Fruit fly (Drosophila melanogaster) whole organism, embryonic: ENCODE data around the gene Cyp310a1.

Experiments
- Ada2b ChIP-seq: fragments of 200-800 bp; sonication (Bioruptor generic); IDR thresholded peaks from 2 replicates; pipeline ENCODE4 v1.3.6; 2022; ENCODE audit warnings: missing biosample characterization, missing genetic modification characterization
- Aef1 ChIP-seq: fragments of 200-800 bp; sonication (Bioruptor generic); IDR thresholded peaks from 3 replicates; pipeline ENCODE4 v1.3.6; 2022; ENCODE audit warnings: missing biosample characterization, missing genetic modification characterization
- Bteb2 ChIP-seq: fragments of 200-800 bp; sonication (Bioruptor generic); optimal IDR thresholded peaks from 2 replicates; lab custom pipeline; 2016; ENCODE audit warnings: missing biosample characterization, missing genetic modification characterization
- CG10209 ChIP-seq: fragments of 200-800 bp; sonication (Bioruptor generic); optimal IDR thresholded peaks from 3 replicates; lab custom pipeline; 2017; ENCODE audit warnings: missing biosample characterization, mild to moderate bottlenecking, missing genetic modification characterization, missing genetic modification reagents
- CG10979 ChIP-seq: fragments of 200-800 bp; sonication (Bioruptor generic); optimal IDR thresholded peaks from 2 replicates; lab custom pipeline; 2018; ENCODE audit warnings: missing biosample characterization, mild to moderate bottlenecking, missing genetic modification characterization, moderate library complexity
- CG11247 ChIP-seq: fragments of 200-800 bp; sonication (Bioruptor generic); IDR thresholded peaks from 2 replicates; pipeline ENCODE4 v1.3.6; 2022; ENCODE audit warnings: missing biosample characterization, missing genetic modification characterization
- CG1233 ChIP-seq: fragments of 200-800 bp; sonication (Bioruptor generic); optimal IDR thresholded peaks from 4 replicates; lab custom pipeline; 2018; ENCODE audit warnings: missing biosample characterization, mild to moderate bottlenecking, missing genetic modification characterization
- CG12391 ChIP-seq: fragments of 200-800 bp; sonication (Bioruptor generic); optimal IDR thresholded peaks from 3 replicates; lab custom pipeline; 2018; ENCODE audit warnings: missing biosample characterization, mild to moderate bottlenecking, missing genetic modification characterization, moderate library complexity
- CG14050 ChIP-seq: fragments of 200-800 bp; sonication (Bioruptor generic); IDR thresholded peaks from 3 replicates; pipeline ENCODE4 v1.3.6; 2022; ENCODE audit warnings: missing biosample characterization, missing genetic modification characterization
- CG14667 ChIP-seq: fragments of 200-800 bp; sonication (Bioruptor generic); IDR thresholded peaks from 2 replicates; pipeline ENCODE4 v1.3.6; 2022; ENCODE audit warnings: missing biosample characterization, missing genetic modification characterization
- CG14710 ChIP-seq: fragments of 200-800 bp; sonication (Bioruptor generic); optimal IDR thresholded peaks from 3 replicates; lab custom pipeline; 2019; ENCODE audit warnings: missing biosample characterization, mild to moderate bottlenecking, missing genetic modification characterization, moderate library complexity
- CG16779 ChIP-seq: fragments of 200-800 bp; sonication (Bioruptor generic); IDR thresholded peaks from 2 replicates; pipeline ENCODE4 v1.3.6; 2022; ENCODE audit warnings: missing biosample characterization, missing genetic modification characterization
- CG17568 ChIP-seq: fragments of 200-800 bp; sonication (Bioruptor generic); optimal IDR thresholded peaks from 2 replicates; lab custom pipeline; 2018; ENCODE audit warnings: missing biosample characterization, mild to moderate bottlenecking, missing genetic modification characterization, moderate library complexity
- CG17829 ChIP-seq: fragments of 200-800 bp; optimal IDR thresholded peaks from 2 replicates; lab custom pipeline; 2019; ENCODE audit warnings: missing biosample characterization, mild to moderate bottlenecking, missing genetic modification characterization, moderate library complexity
- CG2129 ChIP-seq: fragments of 200-800 bp; sonication (Bioruptor generic); IDR thresholded peaks from 2 replicates; pipeline ENCODE4 v1.3.6; 2022; ENCODE audit warnings: missing biosample characterization, missing genetic modification characterization; ENCODE audit not compliant: partially characterized antibody
- CG2199 ChIP-seq: fragments of 200-800 bp; sonication (Bioruptor generic); IDR thresholded peaks from 3 replicates; pipeline ENCODE4 v1.3.6; 2022; ENCODE audit warnings: missing biosample characterization, missing genetic modification characterization
- CG2712 ChIP-seq: fragments of 200-800 bp; optimal IDR thresholded peaks from 3 replicates; lab custom pipeline; 2019; ENCODE audit warnings: missing biosample characterization, mild to moderate bottlenecking, missing genetic modification characterization, moderate library complexity
- CG2875 ChIP-seq: fragments of 200-800 bp; sonication (Bioruptor generic); optimal IDR thresholded peaks from 2 replicates; lab custom pipeline; 2017; ENCODE audit warnings: missing biosample characterization, mild to moderate bottlenecking, missing genetic modification characterization, missing genetic modification reagents
- CG34422 ChIP-seq: fragments of 200-800 bp; sonication (Bioruptor generic); IDR thresholded peaks from 3 replicates; pipeline ENCODE4 v1.3.6; 2022; ENCODE audit warnings: missing biosample characterization, missing genetic modification characterization
- CG42726 ChIP-seq: fragments of 200-800 bp; sonication (Bioruptor generic); IDR thresholded peaks from 2 replicates; pipeline ENCODE4 v1.3.6; 2022; ENCODE audit warnings: missing biosample characterization, missing genetic modification characterization; ENCODE audit not compliant: partially characterized antibody
- CG6689 ChIP-seq: fragments of 200-800 bp; sonication (Bioruptor generic); IDR thresholded peaks from 2 replicates; pipeline ENCODE4 v1.3.6; 2022; ENCODE audit warnings: missing biosample characterization, missing genetic modification characterization
- CG6854 ChIP-seq: fragments of 200-800 bp; sonication (Bioruptor generic); optimal IDR thresholded peaks from 3 replicates; lab custom pipeline; 2017; ENCODE audit warnings: missing biosample characterization, mild to moderate bottlenecking, missing genetic modification characterization
- CG8765 ChIP-seq: fragments of 200-800 bp; sonication (Bioruptor generic); IDR thresholded peaks from 2 replicates; pipeline ENCODE4 v1.3.6; 2022; ENCODE audit warnings: missing biosample characterization, missing genetic modification characterization
- CG8944 ChIP-seq: fragments of 200-800 bp; sonication (Bioruptor generic); optimal IDR thresholded peaks from 3 replicates; lab custom pipeline; 2016; ENCODE audit warnings: missing biosample characterization, missing genetic modification characterization
- CG9727 ChIP-seq: fragments of 200-800 bp; sonication (Bioruptor generic); optimal IDR thresholded peaks from 3 replicates; lab custom pipeline; 2017; ENCODE audit warnings: missing biosample characterization, mild to moderate bottlenecking, missing genetic modification characterization
- Dbx ChIP-seq: fragments of 200-800 bp; sonication (Bioruptor generic); IDR thresholded peaks from 3 replicates; pipeline ENCODE4 v1.3.6; 2022; ENCODE audit warnings: missing biosample characterization, missing genetic modification characterization
- Doc2 ChIP-seq: fragments of 200-800 bp; sonication (Bioruptor generic); IDR thresholded peaks from 2 replicates; pipeline ENCODE4 v1.3.6; 2022; ENCODE audit warnings: missing biosample characterization, missing genetic modification characterization
- Elba2 ChIP-seq: fragments of 200-800 bp; sonication (Bioruptor generic); optimal IDR thresholded peaks from 3 replicates; lab custom pipeline; 2016; ENCODE audit warnings: missing biosample characterization, missing genetic modification characterization
- Lpt ChIP-seq: fragments of >200 bp; optimal IDR thresholded peaks from 2 replicates; lab custom pipeline; 2018; ENCODE audit warnings: missing biosample characterization, missing genetic modification characterization
- Med ChIP-seq: fragments of 200-800 bp; sonication (Bioruptor generic); peaks from one replicate; lab custom pipeline; 2016; ENCODE audit warnings: missing biosample characterization, missing genetic modification characterization, mild to moderate bottlenecking, inconsistent platforms, moderate library complexity
- NC2β ChIP-seq: fragments of 200-800 bp; sonication (Bioruptor generic); optimal IDR thresholded peaks from 2 replicates; lab custom pipeline; 2016; ENCODE audit warnings: missing biosample characterization, missing genetic modification characterization
- Ptx1 ChIP-seq: fragments of 200-800 bp; sonication (Bioruptor generic); IDR thresholded peaks from 2 replicates; pipeline ENCODE4 v1.3.6; 2022; ENCODE audit warnings: missing biosample characterization, missing genetic modification characterization
- Rfx ChIP-seq: fragments of 200-800 bp; sonication (Bioruptor generic); IDR thresholded peaks from 2 replicates; pipeline ENCODE4 v1.3.6; 2022; ENCODE audit warnings: missing biosample characterization, missing genetic modification characterization
- Xrp1 ChIP-seq: fragments of 200-800 bp; sonication (Bioruptor generic); IDR thresholded peaks from 2 replicates; pipeline ENCODE4 v1.3.6; 2022; ENCODE audit warnings: missing biosample characterization, missing genetic modification characterization
- ac ChIP-seq: fragments of 200-800 bp; sonication (Bioruptor generic); optimal IDR thresholded peaks from 3 replicates; lab custom pipeline; 2017; ENCODE audit warnings: missing biosample characterization, mild to moderate bottlenecking, missing genetic modification characterization
- bbx ChIP-seq: fragments of 200-800 bp; sonication (Bioruptor generic); IDR thresholded peaks from 2 replicates; pipeline ENCODE4 v1.3.6; 2022; ENCODE audit warnings: missing biosample characterization, missing genetic modification characterization; ENCODE audit not compliant: partially characterized antibody
- bsh ChIP-seq, 2 experiments: fragments of 200-800 bp; sonication (Bioruptor generic); optimal IDR thresholded peaks; 2 replicates each; lab custom pipeline; 2017 to 2018; ENCODE audit warnings: mild to moderate bottlenecking in 2 of 2, missing biosample characterization in 2 of 2, missing genetic modification characterization in 2 of 2, moderate library complexity in 1 of 2
- croc ChIP-seq: fragments of 200-800 bp; sonication (Bioruptor generic); conservative IDR thresholded peaks from 3 replicates; pipeline ENCODE4 v1.3.6; 2022; ENCODE audit warnings: missing biosample characterization, missing genetic modification characterization
- esg ChIP-seq: fragments of 200-800 bp; sonication (Bioruptor generic); conservative IDR thresholded peaks from 2 replicates; pipeline ENCODE4 v1.3.6; 2022; ENCODE audit warnings: missing biosample characterization, missing genetic modification characterization
- gro ChIP-seq: fragments of 200-800 bp; sonication (Bioruptor generic); optimal IDR thresholded peaks from 2 replicates; lab custom pipeline; 2016; ENCODE audit warnings: missing biosample characterization, missing genetic modification characterization
- ind ChIP-seq: fragments of 200-800 bp; sonication (Bioruptor generic); optimal IDR thresholded peaks from 3 replicates; lab custom pipeline; 2016; ENCODE audit warnings: missing biosample characterization, missing genetic modification characterization
- kay ChIP-seq: fragments of 200-800 bp; sonication (Bioruptor generic); optimal IDR thresholded peaks from 2 replicates; lab custom pipeline; 2016; ENCODE audit warnings: missing biosample characterization, missing genetic modification characterization
- lola ChIP-seq, 3 experiments: fragments of >200 bp in 2 of 3; fragments of 200-800 bp in 1 of 3; sonication (Bioruptor generic) in 1 of 3; optimal IDR thresholded peaks; 2 replicates each; lab custom pipeline; 2017 to 2019; ENCODE audit warnings: missing biosample characterization in 3 of 3, missing genetic modification characterization in 3 of 3, mild to moderate bottlenecking in 1 of 3, moderate library complexity in 1 of 3
- mam ChIP-seq: fragments of 200-800 bp; sonication (Bioruptor generic); optimal IDR thresholded peaks from 3 replicates; lab custom pipeline; 2016; ENCODE audit warnings: missing biosample characterization, missing genetic modification characterization
- phol ChIP-seq: fragments of 200-800 bp; sonication (Bioruptor generic); optimal IDR thresholded peaks from 3 replicates; lab custom pipeline; 2018; ENCODE audit warnings: missing biosample characterization, mild to moderate bottlenecking, missing genetic modification characterization, moderate library complexity
- prd ChIP-seq, 3 experiments: fragments of >200 bp in 2 of 3; fragments of 200-800 bp in 1 of 3; sonication (Bioruptor generic) in 1 of 3; optimal IDR thresholded peaks in 2 of 3; IDR thresholded peaks in 1 of 3; 2 replicates in 2 of 3; 3 replicates in 1 of 3; pipeline versions ENCODE4 v1.3.6 to Lab custom; 2017 to 2022; ENCODE audit warnings: missing biosample characterization in 1 of 3, missing genetic modification characterization in 1 of 3
- seq ChIP-seq: fragments of 200-800 bp; sonication (Bioruptor generic); IDR thresholded peaks from 2 replicates; pipeline ENCODE4 v1.3.6; 2022; ENCODE audit warnings: missing biosample characterization, missing genetic modification characterization
- sqz ChIP-seq: fragments of 200-800 bp; sonication (Bioruptor generic); optimal IDR thresholded peaks from 3 replicates; lab custom pipeline; 2018; ENCODE audit warnings: missing biosample characterization, mild to moderate bottlenecking, missing genetic modification characterization
- tgo ChIP-seq: fragments of 200-800 bp; sonication (Bioruptor generic); IDR thresholded peaks from 3 replicates; pipeline ENCODE4 v1.3.6; 2022; ENCODE audit warnings: missing biosample characterization, missing genetic modification characterization
- zen ChIP-seq: fragments of 200-800 bp; sonication (Bioruptor generic); optimal IDR thresholded peaks from 3 replicates; lab custom pipeline; 2018; ENCODE audit warnings: missing biosample characterization, mild to moderate bottlenecking, missing genetic modification characterization, moderate library complexity

The Cyp310a1 gene

dm6 chr2L:18616019-18616418 is 36.8 kb downstream of the Cyp310a1 start, which contains the start of gene IFT46 (continued):
- TF ChIP-seq CG2199 (GFP tag; lab: Robert Waterston, UW) (peak; percentile 28; the same call in 1 of the 3 replicates), CG10209 (GFP tag; lab: Kevin White, UChicago) (peak; percentile 4), croc (GFP tag; lab: Robert Waterston, UW) (no peak), CG6854 (GFP tag; lab: Kevin White, UChicago) (no peak), CG34422 (GFP tag; lab: Robert Waterston, UW) (no peak), CG1233 (GFP tag; lab: Kevin White, UChicago) (no peak), kay (GFP tag; lab: Kevin White, UChicago) (no peak), Elba2 (GFP tag; lab: Kevin White, UChicago) (peak; percentile 44), CG14667 (GFP tag; lab: Robert Waterston, UW) (no peak), Med (GFP tag; lab: Kevin White, UChicago) (peak; percentile 80), Bteb2 (GFP tag; lab: Kevin White, UChicago) (no peak), mam (GFP tag; lab: Kevin White, UChicago) (peak; percentile 33), CG6689 (GFP tag; lab: Robert Waterston, UW) (0 out of 2 replicates have a peak, but pooled peaks have one; percentile 12), seq (GFP tag; lab: Robert Waterston, UW) (0 out of 2 replicates have a peak, but pooled peaks have one; percentile 25), Aef1 (no peak), CG2712 (peak; percentile 35), CG17829 (peak; percentile 3), bbx (GFP tag; lab: Robert Waterston, UW) (no peak), CG10979 (peak; percentile 14), Ada2b (GFP tag; lab: Robert Waterston, UW) (0 out of 2 replicates have a peak, but pooled peaks have one; percentile 23), esg (peak; percentile 34; the same call in 1 of the 2 replicates), CG14050 (GFP tag; lab: Robert Waterston, UW) (no peak; the same call in 2 of the 3 replicates), lola (GFP tag; optimal IDR thresholded peaks at IDR 0.05; lab: Kevin White, UChicago) (peak in 1 of 3 experiments; percentile 10), CG8944 (GFP tag; lab: Kevin White, UChicago) (no peak), Lpt (no peak), Doc2 (GFP tag; lab: Robert Waterston, UW) (no peak), ind (peak; percentile 11), Dbx (GFP tag; lab: Robert Waterston, UW) (peak; percentile 39; the same call in 1 of the 3 replicates), CG17568 (no peak), CG9727 (GFP tag; lab: Kevin White, UChicago) (peak; percentile 37), CG14710 (tag; lab: Kevin White, UChicago) (peak; percentile 1), bsh (GFP tag; optimal IDR thresholded peaks at IDR 0.05; lab: Kevin White, UChicago) (peak in 1 of 2 experiments; percentile 19), CG42726 (GFP tag; lab: Robert Waterston, UW) (no peak), gro (GFP tag; lab: Kevin White, UChicago) (peak; percentile 2), zen (tag; lab: Kevin White, UChicago) (peak; percentile 96), CG16779 (GFP tag; lab: Robert Waterston, UW) (no peak), Xrp1 (GFP tag; lab: Robert Waterston, UW) (peak; percentile 61), Ptx1 (GFP tag; lab: Robert Waterston, UW) (0 out of 2 replicates have a peak, but pooled peaks have one; percentile 26), CG8765 (GFP tag; lab: Robert Waterston, UW) (peak; percentile 36; the same call in 1 of the 2 replicates), CG12391 (tag; lab: Kevin White, UChicago) (peak; percentile 3), phol (peak; percentile 14), CG2129 (GFP tag; lab: Robert Waterston, UW) (no peak), tgo (GFP tag; lab: Robert Waterston, UW) (0 out of 3 replicates have a peak, but pooled peaks have one; percentile 14), CG11247 (GFP tag; lab: Robert Waterston, UW) (peak; percentile 30; the same call in 1 of the 2 replicates), prd (optimal IDR thresholded peaks at IDR 0.05; lab: Kevin White, UChicago) (no peak), prd (GFP tag; IDR thresholded peaks at IDR 0.05; lab: Robert Waterston, UW) (peak; percentile 87), CG2875 (GFP tag; lab: Kevin White, UChicago) (no peak), ac (GFP tag; lab: Kevin White, UChicago) (peak; percentile 60), NC2β (GFP tag; lab: Kevin White, UChicago) (no peak), Rfx (GFP tag; lab: Robert Waterston, UW) (peak; percentile 61), sqz (GFP tag; lab: Kevin White, UChicago) (no peak)
